Worm (Caenorhabditis elegans) whole organism, L4/young adult: ENCODE results near the gene F20D12.12.
"Not testable (repeated sequence)": the region's sequence is repeated elsewhere in the genome, so short reads cannot be mapped to it uniquely, and the experiment has no call there.

ENCODE experiments used
- W03F9.2 ChIP-seq: fragments of 150-350 bp; optimal IDR thresholded peaks from 2 replicates; lab custom pipeline; 2014; ENCODE audit warnings: missing biosample characterization, missing genetic modification characterization
- dao-5 ChIP-seq: sonication (generic microtip); optimal IDR thresholded peaks from 2 replicates; lab custom pipeline; 2016; ENCODE audit warnings: missing genotype, missing genetic modification characterization, moderate library complexity, missing compliant biosample characterization
- him-1 ChIP-seq: sonication (generic microtip); optimal IDR thresholded peaks from 2 replicates; lab custom pipeline; 2016; ENCODE audit warnings: missing genotype, missing genetic modification reagents, missing genetic modification characterization, missing compliant biosample characterization

F20D12.12 gene

DNA sequence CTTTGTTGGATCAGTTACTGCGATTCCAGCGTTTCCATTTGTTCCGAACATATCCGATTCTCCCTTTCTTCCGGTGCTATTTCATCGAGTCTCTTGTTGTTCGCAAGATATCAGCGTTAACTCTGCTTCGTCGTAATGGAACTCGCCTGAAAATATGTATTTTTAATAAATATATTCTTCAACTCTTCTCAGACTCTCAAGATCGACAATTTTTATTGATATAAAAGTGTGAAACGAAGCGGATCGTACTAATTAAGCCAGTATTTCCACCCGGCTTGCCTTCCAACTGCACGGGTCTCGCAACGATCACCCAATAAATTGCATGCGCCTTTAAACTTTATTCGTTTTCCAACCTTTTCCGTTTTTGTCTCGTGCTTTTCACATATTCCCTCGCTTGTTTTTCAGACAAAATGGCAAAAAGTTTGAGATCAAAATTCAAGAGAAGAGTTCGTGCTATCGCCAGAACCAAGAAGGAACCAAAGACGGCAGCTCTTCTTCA is 23.2 kb upstream of the F20D12.12 start, which contains the start of the genes xpo-3 and C49H3.3:
xpo-3 (minus strand) TSS at position 51 of the 499 bp plus-strand sequence.
C49H3.3 (plus strand) TSS at position 369 of the 499 bp plus-strand sequence.
- TF ChIP-seq W03F9.2 (peak; percentile 79), dao-5 (tag; lab: Kevin White, UChicago) (no peak)

DNA sequence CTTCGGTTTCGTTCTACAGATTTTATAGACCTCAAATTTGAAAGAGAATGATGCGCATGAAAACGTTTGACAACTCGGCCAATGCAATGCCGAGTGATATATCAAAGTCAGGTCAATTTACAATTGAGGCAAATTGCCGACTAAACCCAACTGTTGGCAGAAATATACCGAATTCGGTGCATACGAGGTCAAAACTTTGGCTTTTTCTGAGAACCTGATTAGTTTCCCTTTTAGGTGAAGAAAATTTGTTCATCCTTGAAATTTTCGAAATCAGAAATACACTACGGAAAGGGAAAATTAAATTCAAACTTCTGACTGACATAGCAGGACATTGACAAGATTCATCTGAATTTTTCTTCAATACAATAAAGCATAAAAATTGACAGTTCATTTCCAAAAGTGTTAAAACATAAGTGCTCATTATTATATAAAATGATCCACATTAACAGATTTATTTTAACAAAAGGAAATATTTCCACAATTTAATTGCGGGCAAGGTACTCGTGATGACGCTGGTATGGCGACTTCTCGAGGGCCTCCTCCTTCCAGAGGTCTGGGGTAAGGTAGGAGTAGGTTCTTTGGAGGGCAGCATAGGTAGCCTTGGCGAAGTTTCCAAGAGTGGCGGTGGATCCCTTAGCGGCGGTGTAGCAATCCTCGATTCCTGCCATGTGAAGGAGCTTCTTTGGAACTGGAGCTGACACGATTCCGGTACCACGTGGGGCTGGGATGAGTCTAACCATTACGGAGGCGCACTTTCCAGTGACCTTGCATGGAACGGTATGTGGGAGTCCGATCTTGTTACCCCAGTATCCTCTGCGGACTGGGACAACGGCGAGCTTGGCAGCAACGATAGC is 22.0 kb upstream of the F20D12.12 start:
- no peak for TF ChIP-seq dao-5 (tag; lab: Kevin White, UChicago)
- no peak for TF ChIP-seq W03F9.2
- no peak for TF ChIP-seq him-1 (tag; lab: Kevin White, UChicago)

DNA sequence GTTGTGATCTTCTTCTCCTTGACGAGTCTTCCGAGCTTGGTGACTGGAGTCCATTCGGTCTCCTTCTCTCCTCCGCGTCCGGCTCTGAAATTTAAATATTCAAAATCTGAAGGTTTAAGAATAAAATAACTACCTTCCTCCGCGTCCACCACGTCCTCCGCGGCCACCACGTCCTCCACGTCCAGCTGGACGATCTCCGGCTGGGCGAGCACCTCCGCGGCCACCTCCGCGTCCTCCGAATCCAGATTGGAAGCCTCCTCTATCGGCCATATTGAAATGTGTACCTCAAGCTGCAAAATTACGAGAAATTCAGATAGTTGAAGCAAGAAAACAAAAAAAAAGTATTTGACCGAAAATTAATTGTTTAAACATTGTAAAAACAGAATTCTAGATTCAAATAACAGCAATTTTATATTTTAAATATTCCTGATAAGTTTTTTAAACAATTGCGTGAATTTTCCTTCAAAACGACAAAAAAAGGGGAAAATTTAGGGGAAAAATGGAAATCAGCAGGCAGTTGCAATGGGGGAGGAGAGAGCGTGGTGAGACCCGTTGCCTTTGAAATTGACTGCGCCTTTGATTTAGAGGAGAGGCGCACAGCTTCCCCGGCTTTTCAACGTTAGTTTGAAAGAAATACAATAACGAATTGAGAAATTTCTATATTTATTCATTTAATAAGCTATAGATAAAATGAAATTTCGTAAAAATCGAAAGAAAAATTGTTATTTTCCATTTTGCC is 21.0 kb upstream of the F20D12.12 start, which contains the start of gene rps-2:
rps-2 (minus strand) TSS at position 290 of the 739 bp plus-strand sequence.
- TF ChIP-seq dao-5 (tag; lab: Kevin White, UChicago): no peak
- peak; percentile 23 for TF ChIP-seq W03F9.2
- no peak for TF ChIP-seq him-1 (tag; lab: Kevin White, UChicago)

DNA sequence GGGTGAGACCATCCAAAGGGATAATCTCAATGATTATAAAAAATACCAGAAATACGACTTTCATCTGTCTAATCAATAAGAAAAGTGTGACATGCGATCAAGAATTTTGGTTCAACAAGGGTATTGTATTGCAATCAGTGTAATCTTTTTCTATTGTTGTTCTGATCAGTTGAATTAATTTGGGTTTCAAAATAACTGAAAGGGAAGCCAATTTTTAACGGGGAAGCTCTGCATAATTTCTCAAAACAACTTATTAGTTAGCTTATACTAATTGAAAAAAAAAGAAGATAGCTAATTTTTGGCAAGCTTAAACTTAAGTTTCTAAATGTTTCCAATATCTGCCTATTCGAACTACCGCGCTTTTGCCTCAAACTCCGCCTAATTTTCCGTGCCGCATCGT is 20.0 kb upstream of the F20D12.12 start, which contains the start of gene C49H3.12:
C49H3.12 (minus strand) TSS at position 101 of the 400 bp plus-strand sequence.
- no peak for TF ChIP-seq W03F9.2
- TF ChIP-seq dao-5 (tag; lab: Kevin White, UChicago): no peak
- no peak for TF ChIP-seq him-1 (tag; lab: Kevin White, UChicago)

DNA sequence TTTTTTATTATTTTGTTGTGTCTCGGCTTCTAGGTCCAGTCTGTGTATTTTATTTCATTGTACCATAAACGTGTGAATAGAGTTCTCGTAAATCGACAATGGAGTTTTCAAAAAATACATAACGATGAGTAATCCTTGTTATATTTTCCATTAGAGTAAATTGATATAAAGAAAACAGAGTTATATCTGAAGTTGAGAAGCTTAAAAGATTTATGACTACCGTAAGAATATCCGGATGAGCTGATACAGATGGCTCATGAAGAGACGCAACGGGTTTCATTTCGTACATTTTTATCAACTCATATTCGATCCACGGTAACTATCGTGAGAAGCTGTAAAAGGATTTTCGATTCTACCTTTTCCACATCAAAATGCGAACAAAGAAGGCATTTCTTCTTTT is 19.4 kb upstream of the F20D12.12 start, which contains the start of gene gcy-8:
gcy-8 (plus strand) TSS at position 301 of the 400 bp plus-strand sequence.
- TF ChIP-seq dao-5 (tag; lab: Kevin White, UChicago) (no peak), him-1 (tag; lab: Kevin White, UChicago) (no peak), W03F9.2 (no peak)

DNA sequence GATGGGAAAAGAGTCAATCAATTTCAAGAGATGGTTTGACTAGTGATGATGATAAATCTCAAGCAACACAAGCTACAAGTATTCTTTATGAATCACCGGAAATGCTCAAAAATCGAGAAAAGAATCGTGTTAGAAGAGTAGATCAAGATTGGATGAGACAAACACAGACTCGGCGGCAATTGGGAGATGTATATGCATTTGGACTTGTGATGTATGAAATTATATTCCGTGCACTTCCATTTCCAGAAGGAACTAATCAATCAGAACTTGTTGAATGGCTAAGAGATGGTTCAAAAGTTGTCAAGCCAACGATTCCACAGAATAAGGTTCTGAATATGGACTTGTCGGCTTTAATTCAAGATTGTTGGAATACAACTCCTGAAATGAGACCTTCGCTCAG is 15.4 kb upstream of the F20D12.12 start:
- no peak for TF ChIP-seq him-1 (tag; lab: Kevin White, UChicago)
- no peak for TF ChIP-seq dao-5 (tag; lab: Kevin White, UChicago)
- TF ChIP-seq W03F9.2: no peak

DNA sequence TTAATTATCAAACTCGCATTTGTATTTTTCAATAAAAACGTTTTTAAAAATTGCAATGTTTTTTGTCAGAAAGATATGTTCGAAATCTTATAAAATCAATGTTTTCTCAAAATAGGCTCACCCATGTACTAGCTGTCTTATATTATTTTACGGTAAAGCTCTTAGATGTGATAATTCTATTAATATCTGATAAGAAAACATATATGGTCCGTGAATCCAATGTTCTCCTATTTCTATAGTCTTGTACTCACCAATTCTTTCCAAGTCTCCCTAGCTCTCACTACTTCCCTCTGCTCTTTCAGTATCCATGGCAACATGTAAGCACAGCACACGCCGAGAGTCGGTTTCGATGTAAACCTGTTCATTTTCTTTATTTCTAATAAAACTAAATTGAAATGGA is 13.5 kb upstream of the F20D12.12 start, which contains the start of gene bbs-2:
bbs-2 (plus strand) TSS at position 301 of the 400 bp plus-strand sequence.
- TF ChIP-seq W03F9.2: no peak
- no peak for TF ChIP-seq him-1 (tag; lab: Kevin White, UChicago)
- no peak for TF ChIP-seq dao-5 (tag; lab: Kevin White, UChicago)

DNA sequence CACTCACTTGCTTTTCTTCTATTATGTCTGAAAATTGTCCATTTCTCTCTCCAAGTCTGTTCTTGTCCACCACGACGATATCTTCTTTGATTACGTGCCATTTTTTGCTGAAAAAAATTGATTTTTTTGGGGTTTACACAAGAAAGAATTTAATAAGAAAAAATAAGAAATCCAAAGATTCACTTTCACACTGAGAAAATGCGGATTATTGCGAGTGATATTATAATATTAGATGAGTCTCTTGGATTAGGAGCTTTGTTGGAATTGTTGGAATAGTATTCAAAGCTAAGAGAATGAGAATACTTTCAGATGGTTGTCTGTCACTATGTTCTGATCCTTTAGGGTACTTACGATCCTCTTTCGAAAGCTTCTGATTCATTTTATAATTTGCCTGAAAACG is 8.4 kb upstream of the F20D12.12 start, which contains the start of gene F20D12.7:
F20D12.7 (minus strand) TSS at position 101 of the 400 bp plus-strand sequence.
- TF ChIP-seq dao-5 (tag; lab: Kevin White, UChicago) (no peak), him-1 (tag; lab: Kevin White, UChicago) (no peak), W03F9.2 (no peak)

DNA sequence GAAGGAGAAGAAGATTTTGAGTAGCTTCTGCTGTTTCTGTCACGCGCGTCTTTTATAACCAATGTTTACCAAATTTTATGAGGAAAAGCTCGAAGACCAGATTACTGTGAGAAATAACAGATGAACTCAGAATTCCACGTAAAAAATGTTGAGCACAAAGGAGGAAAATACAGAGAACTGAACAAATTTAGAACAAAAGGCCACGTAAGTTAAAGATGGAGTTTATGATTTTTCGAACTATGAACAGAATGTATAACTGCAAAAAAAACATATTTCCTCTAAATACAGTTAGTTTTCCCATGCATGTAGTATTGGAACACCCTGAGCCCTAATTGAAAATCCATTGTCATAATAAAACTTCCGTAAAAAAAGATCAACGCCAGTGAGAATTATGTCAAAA is 6.3 kb upstream of the F20D12.12 start, which contains the start of gene exc-9:
exc-9 (minus strand) TSS at position 101 of the 400 bp plus-strand sequence.
- no peak for TF ChIP-seq him-1 (tag; lab: Kevin White, UChicago)
- TF ChIP-seq W03F9.2: no peak
- no peak for TF ChIP-seq dao-5 (tag; lab: Kevin White, UChicago)

DNA sequence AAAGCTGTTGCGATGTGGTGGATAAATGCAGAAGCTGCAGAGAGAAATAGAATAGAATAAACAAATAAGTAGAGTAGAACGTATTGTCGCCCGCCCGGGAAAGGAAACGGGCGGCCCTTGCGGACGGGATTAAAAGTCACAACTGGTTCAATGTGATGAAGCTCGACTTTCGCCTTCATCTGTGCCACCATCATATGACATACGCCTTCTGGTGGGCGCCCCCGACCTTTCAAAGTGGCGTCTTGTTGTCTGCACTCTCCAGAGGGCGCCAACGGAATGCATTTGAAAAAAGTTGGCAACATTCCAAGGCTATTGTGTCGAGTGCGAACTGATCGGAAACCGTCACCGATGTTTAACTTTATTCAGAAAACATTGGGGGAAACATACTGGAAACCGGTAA is 4.0 kb upstream of the F20D12.12 start:
- no peak for TF ChIP-seq him-1 (tag; lab: Kevin White, UChicago)
- TF ChIP-seq dao-5 (tag; lab: Kevin White, UChicago): no peak
- no peak for TF ChIP-seq W03F9.2

DNA sequence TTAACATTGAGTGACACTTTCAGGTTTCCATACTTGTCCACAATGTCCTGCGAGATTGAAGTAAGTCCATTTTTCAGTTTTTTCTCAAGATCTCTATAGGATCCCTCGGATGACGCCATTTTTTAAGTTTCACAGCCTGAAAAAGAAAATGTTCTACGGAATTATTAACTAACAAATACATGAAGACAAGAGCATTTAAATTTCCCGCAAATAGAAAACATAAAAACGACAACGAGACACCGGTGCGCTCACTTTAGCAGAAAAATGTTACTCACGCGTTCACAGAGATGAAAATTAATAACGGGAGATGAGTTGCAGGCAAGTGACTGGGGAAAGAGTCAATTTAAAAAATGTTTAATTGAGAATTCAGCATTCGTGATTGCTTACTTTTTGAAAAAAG is 783 bp upstream of the F20D12.12 start, which contains the start of gene czw-1:
czw-1 (minus strand) TSS at position 369 of the 400 bp plus-strand sequence.
- TF ChIP-seq dao-5 (tag; lab: Kevin White, UChicago) (no peak), W03F9.2 (no peak), him-1 (tag; lab: Kevin White, UChicago) (no peak)

DNA sequence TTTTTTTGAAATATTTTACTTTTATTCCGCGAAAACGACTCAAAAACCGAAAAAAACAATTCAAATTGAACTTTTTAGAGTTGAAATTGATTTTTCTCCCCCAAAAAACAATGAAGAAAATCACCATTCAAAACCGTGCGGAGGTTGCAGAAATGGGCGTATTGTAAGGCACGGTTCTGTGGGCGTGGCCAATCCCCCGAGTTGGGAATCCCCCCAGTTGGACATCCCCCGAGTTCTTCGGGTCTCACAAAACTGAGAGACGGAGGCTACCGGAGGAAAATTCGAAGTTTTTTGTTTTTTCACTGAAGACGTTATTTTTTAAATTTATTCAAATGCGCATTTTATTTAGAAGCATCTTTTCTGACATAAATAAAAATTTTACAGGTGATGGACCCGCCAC is 1.1 kb downstream of the F20D12.12 start, which contains the start of gene mcm-3AP:
mcm-3AP (plus strand) TSS at position 383 of the 400 bp plus-strand sequence.
- TF ChIP-seq W03F9.2; him-1 (tag; lab: Kevin White, UChicago); dao-5 (tag; lab: Kevin White, UChicago): not testable (repeated sequence)

DNA sequence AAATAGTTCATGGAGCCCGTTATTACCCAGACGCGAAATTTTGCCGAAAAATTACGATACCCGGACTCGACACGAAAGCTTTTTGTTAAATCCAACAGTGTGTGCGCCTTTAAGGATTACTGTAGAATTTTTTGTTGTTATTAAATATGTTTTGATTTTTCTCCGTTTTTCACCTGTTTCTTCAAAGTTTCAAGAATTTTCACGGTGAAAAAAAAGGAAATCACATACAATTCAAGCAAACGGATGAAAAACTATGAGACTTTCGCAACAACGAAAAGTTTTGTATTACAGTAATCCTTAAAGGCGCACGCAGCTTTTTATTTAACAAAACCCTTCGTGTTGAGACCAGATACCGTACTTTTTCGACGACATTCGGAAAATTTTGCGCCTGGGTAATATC is 6.8 kb downstream of the F20D12.12 start:
- TF ChIP-seq W03F9.2 (no peak), him-1 (tag; lab: Kevin White, UChicago) (no peak), dao-5 (tag; lab: Kevin White, UChicago) (no peak)
